Worm (Caenorhabditis elegans): ENCODE measurements around the gene pin-2.

- TF ChIP-seq elt-1 (tag; optimal IDR thresholded peaks at IDR 0.05) (no peak), mdl-1 (tag; optimal IDR thresholded peaks at IDR 0.05) (no peak), aly-2 (tag; optimal IDR thresholded peaks at IDR 0.05) (no peak)
Observed at ce11 chrIV:12805595-12805994, 11.9 kb downstream of the pin-2 start, which contains the start of gene F07C6.4.
